Fruit fly (Drosophila melanogaster) whole organism, wandering third instar larva: ENCODE results near the gene CG15544.

ENCODE experiments used
- Abd-B ChIP-seq: fragments of >200 bp; optimal IDR thresholded peaks from 2 replicates; lab custom pipeline; 2017; ENCODE audit warnings: missing biosample characterization, missing genetic modification characterization
- CG32264 ChIP-seq: fragments of 200-800 bp; sonication (Bioruptor generic); optimal IDR thresholded peaks from 2 replicates; lab custom pipeline; 2016; ENCODE audit warnings: missing biosample characterization, missing genetic modification characterization
- CG9705 ChIP-seq: fragments of 200-800 bp; sonication (Bioruptor generic); optimal IDR thresholded peaks from 2 replicates; lab custom pipeline; 2018; ENCODE audit warnings: missing biosample characterization, mild to moderate bottlenecking, missing genetic modification characterization
- CrebA ChIP-seq: fragments of 200-800 bp; sonication (Bioruptor generic); optimal IDR thresholded peaks from 2 replicates; lab custom pipeline; 2016; ENCODE audit warnings: missing biosample characterization, mild to moderate bottlenecking, missing genetic modification characterization, borderline replicate concordance
- Dfd ChIP-seq: fragments of >200 bp; optimal IDR thresholded peaks from 2 replicates; lab custom pipeline; 2017; ENCODE audit warnings: missing biosample characterization, missing genetic modification characterization
- Dif ChIP-seq: fragments of 200-275, 200-300 bp; sonication (Bioruptor generic); optimal IDR thresholded peaks from 2 replicates; lab custom pipeline; 2018; ENCODE audit warnings: missing biosample characterization, missing genetic modification characterization; ENCODE audit not compliant: partially characterized antibody
- GATAd ChIP-seq: sonication (Bioruptor generic); optimal IDR thresholded peaks from 2 replicates; lab custom pipeline; 2016; ENCODE audit warnings: missing biosample characterization, missing genetic modification characterization
- HLH106 ChIP-seq: fragments of 200-800 bp; optimal IDR thresholded peaks from 3 replicates; lab custom pipeline; 2019; ENCODE audit warnings: missing biosample characterization, mild to moderate bottlenecking, missing genetic modification characterization, moderate library complexity
- Hr78 ChIP-seq: fragments of >200 bp; optimal IDR thresholded peaks from 2 replicates; lab custom pipeline; 2017; ENCODE audit warnings: missing biosample characterization, missing genetic modification characterization
- Hr83 ChIP-seq: fragments of 200-300 bp; sonication (Bioruptor generic); optimal IDR thresholded peaks from 2 replicates; lab custom pipeline; 2016; ENCODE audit warnings: missing biosample characterization, mild to moderate bottlenecking, missing genetic modification characterization, moderate library complexity; ENCODE audit not compliant: poor library complexity, severe bottlenecking
- Jra ChIP-seq: sonication (Bioruptor generic); optimal IDR thresholded peaks from 2 replicates; lab custom pipeline; 2016; ENCODE audit warnings: missing biosample characterization, missing genetic modification characterization
- Mio ChIP-seq: sonication (Bioruptor generic); optimal IDR thresholded peaks from 2 replicates; lab custom pipeline; 2016; ENCODE audit warnings: missing biosample characterization, missing genetic modification characterization
- OdsH ChIP-seq: fragments of 200-800 bp; sonication (Bioruptor generic); optimal IDR thresholded peaks from 2 replicates; lab custom pipeline; 2016; ENCODE audit warnings: missing biosample characterization, mild to moderate bottlenecking, missing genetic modification characterization
- Rel ChIP-seq, 2 experiments: fragments of 200-800 bp; sonication (Bioruptor generic) in 1 of 2; optimal IDR thresholded peaks; 2 replicates in 1 of 2; 3 replicates in 1 of 2; lab custom pipeline; 2016 to 2019; ENCODE audit warnings: mild to moderate bottlenecking in 2 of 2, missing biosample characterization in 2 of 2, missing genetic modification characterization in 2 of 2, moderate library complexity in 1 of 2
- Sp1 ChIP-seq: fragments of 200-800 bp; sonication (Bioruptor generic); optimal IDR thresholded peaks from 3 replicates; lab custom pipeline; 2019; ENCODE audit warnings: missing biosample characterization, mild to moderate bottlenecking, missing genetic modification characterization, moderate library complexity
- Vsx2 ChIP-seq: fragments of 200-300, 225-300 bp; sonication (Bioruptor generic); optimal IDR thresholded peaks from 2 replicates; lab custom pipeline; 2018; ENCODE audit warnings: missing biosample characterization, missing genetic modification characterization; ENCODE audit not compliant: partially characterized antibody
- br ChIP-seq: fragments of 200-800 bp; sonication (Bioruptor generic); optimal IDR thresholded peaks from 2 replicates; lab custom pipeline; 2016; ENCODE audit warnings: missing biosample characterization, missing genetic modification characterization
- brk ChIP-seq: fragments of 200-800 bp; sonication (Bioruptor generic); optimal IDR thresholded peaks from 2 replicates; lab custom pipeline; 2016; ENCODE audit warnings: missing biosample characterization, mild to moderate bottlenecking, missing genetic modification characterization
- dl ChIP-seq, 2 experiments: fragments of 175-275, 200-275 bp in 1 of 2; fragments of 200-275 bp in 1 of 2; sonication (Bioruptor generic); optimal IDR thresholded peaks; lab custom pipeline; 2018; ENCODE audit warnings: mild to moderate bottlenecking in 2 of 2, missing biosample characterization in 2 of 2, missing genetic modification characterization in 2 of 2, moderate library complexity in 2 of 2; ENCODE audit not compliant: partially characterized antibody in 2 of 2, insufficient read depth in 1 of 2
- dmrt93B ChIP-seq: fragments of 200-800 bp; sonication (Bioruptor generic); optimal IDR thresholded peaks from 2 replicates; lab custom pipeline; 2018; ENCODE audit warnings: missing biosample characterization, mild to moderate bottlenecking, missing genetic modification characterization
- dsf ChIP-seq: sonication (Bioruptor generic); optimal IDR thresholded peaks from 2 replicates; lab custom pipeline; 2016; ENCODE audit warnings: missing biosample characterization, missing genetic modification characterization, borderline replicate concordance
- ey ChIP-seq: fragments of 200-800 bp; sonication (Bioruptor generic); optimal IDR thresholded peaks from 2 replicates; lab custom pipeline; 2016; ENCODE audit warnings: missing biosample characterization, missing genetic modification characterization
- foxo ChIP-seq, 2 experiments: fragments of 200-800 bp; sonication (Bioruptor generic); optimal IDR thresholded peaks; 2 replicates in 1 of 2; 3 replicates in 1 of 2; lab custom pipeline; 2016 to 2017; ENCODE audit warnings: missing biosample characterization in 2 of 2, missing genetic modification characterization in 2 of 2
- fru ChIP-seq: fragments of 200-800 bp; sonication (Bioruptor generic); optimal IDR thresholded peaks from 3 replicates; lab custom pipeline; 2016; ENCODE audit warnings: missing biosample characterization, mild to moderate bottlenecking, missing genetic modification characterization
- h ChIP-seq: fragments of 200-800 bp; sonication (Bioruptor generic); optimal IDR thresholded peaks from 3 replicates; lab custom pipeline; 2016; ENCODE audit warnings: missing biosample characterization, mild to moderate bottlenecking, missing genetic modification characterization
- jim ChIP-seq: fragments of 175-275, 200-325 bp; sonication (Bioruptor generic); optimal IDR thresholded peaks from 2 replicates; lab custom pipeline; 2016; ENCODE audit warnings: missing biosample characterization, mild to moderate bottlenecking, missing genetic modification characterization
- lola ChIP-seq: fragments of >200 bp; optimal IDR thresholded peaks from 2 replicates; lab custom pipeline; 2017; ENCODE audit warnings: missing biosample characterization, missing genetic modification characterization
- pan ChIP-seq: fragments of >200 bp; optimal IDR thresholded peaks from 2 replicates; lab custom pipeline; 2017
- psq ChIP-seq: fragments of 200-800 bp; sonication (Bioruptor generic); optimal IDR thresholded peaks from 3 replicates; lab custom pipeline; 2017; ENCODE audit warnings: missing biosample characterization, mild to moderate bottlenecking, missing genetic modification characterization, moderate library complexity
- sage ChIP-seq: fragments of 200-800 bp; sonication (Bioruptor generic); optimal IDR thresholded peaks from 2 replicates; lab custom pipeline; 2016; ENCODE audit warnings: missing biosample characterization, mild to moderate bottlenecking, missing genetic modification characterization
- sv ChIP-seq: fragments of 200-800 bp; sonication (Bioruptor generic); optimal IDR thresholded peaks from 3 replicates; lab custom pipeline; 2016; ENCODE audit warnings: missing biosample characterization, missing genetic modification characterization
- tai ChIP-seq: sonication (Bioruptor generic); optimal IDR thresholded peaks from 2 replicates; lab custom pipeline; 2016; ENCODE audit warnings: missing biosample characterization, missing genetic modification characterization
- usp ChIP-seq: fragments of >200 bp; optimal IDR thresholded peaks from 2 replicates; lab custom pipeline; 2017; ENCODE audit warnings: missing biosample characterization, missing genetic modification characterization
- woc ChIP-seq: sonication (Bioruptor generic); optimal IDR thresholded peaks from 2 replicates; lab custom pipeline; 2016; ENCODE audit warnings: missing biosample characterization, mild to moderate bottlenecking, missing genetic modification characterization

Gene CG15544

dm6 chr3R:30817246-30817645 lies 10.4 kb upstream of the CG15544 start (continued):
- TF ChIP-seq dsf (no peak), CG32264 (GFP tag; lab: Kevin White, UChicago) (no peak), HLH106 (peak; percentile 9), Dfd (GFP tag; lab: Kevin White, UChicago) (no peak), brk (GFP tag; lab: Kevin White, UChicago) (no peak), GATAd (GFP tag; lab: Kevin White, UChicago) (no peak), Dif (GFP tag; lab: Kevin White, UChicago) (no peak), woc (GFP tag; lab: Kevin White, UChicago) (peak; percentile 6), Mio (no peak), psq (GFP tag; lab: Kevin White, UChicago) (peak; percentile 39), lola (GFP tag; lab: Kevin White, UChicago) (no peak)

- TF ChIP-seq Dif (GFP tag; lab: Kevin White, UChicago) (no peak), GATAd (GFP tag; lab: Kevin White, UChicago) (no peak), woc (GFP tag; lab: Kevin White, UChicago) (no peak), CrebA (GFP tag; lab: Kevin White, UChicago) (no peak), Dfd (GFP tag; lab: Kevin White, UChicago) (no peak), br (no peak), Abd-B (GFP tag; lab: Kevin White, UChicago) (no peak), HLH106 (no peak), usp (GFP tag; lab: Kevin White, UChicago) (no peak), sage (no peak), OdsH (GFP tag; lab: Kevin White, UChicago) (no peak), Hr78 (no peak), Sp1 (GFP tag; lab: Kevin White, UChicago) (no peak)
These were observed 6.8 kb upstream of the CG15544 start for dm6 chr3R:30820707-30821319.

- TF ChIP-seq dl (GFP tag; optimal IDR thresholded peaks at IDR 0.05; lab: Kevin White, UChicago; ENCODE audit: insufficient read depth in 1 of 2, partially characterized antibody in 2 of 2) (peak in 1 of 2 experiments; percentile 68), fru (GFP tag; lab: Kevin White, UChicago) (peak; percentile 10), brk (GFP tag; lab: Kevin White, UChicago) (no peak), Vsx2 (GFP tag; lab: Kevin White, UChicago) (peak; percentile 4), jim (GFP tag; lab: Kevin White, UChicago) (no peak), Mio (no peak), Dif (GFP tag; lab: Kevin White, UChicago) (peak; percentile 62), Rel (GFP tag; optimal IDR thresholded peaks at IDR 0.05; lab: Kevin White, UChicago) (peak; percentile 75), Rel (tag; optimal IDR thresholded peaks at IDR 0.05; lab: Kevin White, UChicago) (peak; percentile 99)
- TF ChIP-seq, all 38 proteins: peak for 5
These were observed 5.6 kb upstream of the CG15544 start for dm6 chr3R:30821968-30822449.

- TF ChIP-seq foxo (GFP tag; optimal IDR thresholded peaks at IDR 0.05; lab: Kevin White, UChicago) (peak in 1 of 2 experiments; percentile 7), brk (GFP tag; lab: Kevin White, UChicago) (no peak)
These were observed 915 bp downstream of the CG15544 start for dm6 chr3R:30828433-30829034.

- no peak for TF ChIP-seq Rel (GFP tag; optimal IDR thresholded peaks at IDR 0.05; lab: Kevin White, UChicago)
- TF ChIP-seq Rel (tag; optimal IDR thresholded peaks at IDR 0.05; lab: Kevin White, UChicago) = no peak
- no peak for TF ChIP-seq fru (GFP tag; lab: Kevin White, UChicago)
- no peak for TF ChIP-seq dmrt93B (GFP tag; lab: Kevin White, UChicago)
- TF ChIP-seq, all 38 proteins: peak for 0
These were observed 4.5 kb downstream of the CG15544 start for dm6 chr3R:30832130-30832529.

- TF ChIP-seq br = no peak
- no peak for TF ChIP-seq Abd-B (GFP tag; lab: Kevin White, UChicago)
- TF ChIP-seq h (GFP tag; lab: Kevin White, UChicago) = peak; percentile 50
- peak; percentile 39 for TF ChIP-seq psq (GFP tag; lab: Kevin White, UChicago)
- no peak for TF ChIP-seq dsf
- no peak for TF ChIP-seq GATAd (GFP tag; lab: Kevin White, UChicago)
- TF ChIP-seq Jra = no peak
- no peak for TF ChIP-seq CG9705 (GFP tag; lab: Kevin White, UChicago)
- no peak for TF ChIP-seq tai
- TF ChIP-seq sage = no peak
- TF ChIP-seq Dfd (GFP tag; lab: Kevin White, UChicago) = no peak
- TF ChIP-seq Hr83 (GFP tag; lab: Kevin White, UChicago) = no peak
- no peak for TF ChIP-seq jim (GFP tag; lab: Kevin White, UChicago)
- peak in 1 of 2 experiments; percentile 66 for TF ChIP-seq foxo (GFP tag; optimal IDR thresholded peaks at IDR 0.05; lab: Kevin White, UChicago)
- no peak for TF ChIP-seq dmrt93B (GFP tag; lab: Kevin White, UChicago)
- TF ChIP-seq Rel (GFP tag; optimal IDR thresholded peaks at IDR 0.05; lab: Kevin White, UChicago) = no peak
- no peak for TF ChIP-seq Rel (tag; optimal IDR thresholded peaks at IDR 0.05; lab: Kevin White, UChicago)
- no peak for TF ChIP-seq CG32264 (GFP tag; lab: Kevin White, UChicago)
- no peak for TF ChIP-seq pan (lab: Kevin White, UChicago)
- no peak for TF ChIP-seq CrebA (GFP tag; lab: Kevin White, UChicago)
- no peak for TF ChIP-seq HLH106
- TF ChIP-seq ey = peak; percentile 4
- no peak for TF ChIP-seq sv (GFP tag; lab: Kevin White, UChicago)
These were observed 5.5 kb downstream of the CG15544 start for dm6 chr3R:30833078-30833477.
